Fruit fly (Drosophila melanogaster) whole organism, prepupa: ENCODE data around the gene D2hgdh.

Source experiments
- Blimp-1 ChIP-seq: fragments of 200-800 bp; sonication (Bioruptor generic); optimal IDR thresholded peaks from 3 replicates; lab custom pipeline; 2017; ENCODE audit warnings: missing biosample characterization, missing genetic modification characterization, mild to moderate bottlenecking, moderate library complexity, missing genetic modification reagents
- CG10631 ChIP-seq: fragments of 200-800 bp; sonication (Bioruptor generic); optimal IDR thresholded peaks from 2 replicates; lab custom pipeline; 2016; ENCODE audit warnings: missing biosample characterization, missing genetic modification characterization
- CG10669 ChIP-seq: fragments of 200-800 bp; sonication (Bioruptor generic); optimal IDR thresholded peaks from 3 replicates; lab custom pipeline; 2018; ENCODE audit warnings: missing biosample characterization, mild to moderate bottlenecking, missing genetic modification characterization, moderate library complexity
- CG11294 ChIP-seq: fragments of 200-800 bp; sonication (Bioruptor generic); IDR thresholded peaks from 2 replicates; pipeline ENCODE4 v1.3.6; 2022; ENCODE audit warnings: missing biosample characterization, missing genetic modification characterization
- CG11762 ChIP-seq: fragments of 200-800 bp; sonication (Bioruptor generic); optimal IDR thresholded peaks from 3 replicates; lab custom pipeline; 2016; ENCODE audit warnings: missing biosample characterization, missing genetic modification characterization; ENCODE audit not compliant: insufficient read depth
- CG11902 ChIP-seq: fragments of 200-800 bp; sonication (Bioruptor generic); optimal IDR thresholded peaks from 3 replicates; lab custom pipeline; 2016; ENCODE audit warnings: missing biosample characterization, missing genetic modification characterization
- CG15336 ChIP-seq: fragments of 200-800 bp; sonication (Bioruptor generic); IDR thresholded peaks from 2 replicates; pipeline ENCODE4 v1.3.6; 2022; ENCODE audit warnings: missing biosample characterization, missing genetic modification characterization
- CG1621 ChIP-seq: fragments of 200-800 bp; sonication (Bioruptor generic); optimal IDR thresholded peaks from 3 replicates; lab custom pipeline; 2018; ENCODE audit warnings: missing biosample characterization, mild to moderate bottlenecking, missing genetic modification characterization
- CG3032 ChIP-seq: fragments of 200-800 bp; optimal IDR thresholded peaks from 2 replicates; lab custom pipeline; 2019; ENCODE audit warnings: missing biosample characterization, mild to moderate bottlenecking, missing genetic modification characterization, moderate library complexity
- CG31627 ChIP-seq: fragments of 200-800 bp; sonication (Bioruptor generic); optimal IDR thresholded peaks from 3 replicates; lab custom pipeline; 2016; ENCODE audit warnings: missing biosample characterization, missing genetic modification characterization
- CG32006 ChIP-seq: fragments of 200-800 bp; sonication (Bioruptor generic); optimal IDR thresholded peaks from 3 replicates; lab custom pipeline; 2017; ENCODE audit warnings: missing biosample characterization, mild to moderate bottlenecking, missing genetic modification characterization
- CG34406 ChIP-seq: fragments of 200-800 bp; sonication (Bioruptor generic); optimal IDR thresholded peaks from 3 replicates; lab custom pipeline; 2016; ENCODE audit warnings: missing biosample characterization, missing genetic modification characterization
- CG3919 ChIP-seq: fragments of 200-800 bp; sonication (Bioruptor generic); optimal IDR thresholded peaks from 3 replicates; lab custom pipeline; 2016; ENCODE audit warnings: missing biosample characterization, missing genetic modification characterization
- CG6163 ChIP-seq: fragments of 200-800 bp; sonication (Bioruptor generic); IDR thresholded peaks from 3 replicates; pipeline ENCODE4 v1.3.6; 2022; ENCODE audit warnings: missing biosample characterization, missing genetic modification characterization
- CG6792 ChIP-seq: fragments of 200-800 bp; sonication (Bioruptor generic); optimal IDR thresholded peaks from 3 replicates; lab custom pipeline; 2016; ENCODE audit warnings: missing biosample characterization, missing genetic modification characterization
- CG6808 ChIP-seq: fragments of 200-800 bp; sonication (Bioruptor generic); optimal IDR thresholded peaks from 3 replicates; lab custom pipeline; 2017; ENCODE audit warnings: missing biosample characterization, missing genetic modification characterization, mild to moderate bottlenecking, moderate library complexity, missing genetic modification reagents
- CG7368 ChIP-seq: fragments of 200-800 bp; sonication (Bioruptor generic); optimal IDR thresholded peaks from 3 replicates; lab custom pipeline; 2016; ENCODE audit warnings: missing biosample characterization, missing genetic modification characterization
- CG8119 ChIP-seq: fragments of 200-800 bp; sonication (Bioruptor generic); IDR thresholded peaks from 3 replicates; pipeline ENCODE4 v1.3.6; 2022; ENCODE audit warnings: missing biosample characterization, missing genetic modification characterization
- CG8319 ChIP-seq: fragments of 200-800 bp; sonication (Bioruptor generic); optimal IDR thresholded peaks from 3 replicates; lab custom pipeline; 2016; ENCODE audit warnings: missing biosample characterization, missing genetic modification characterization
- Eip75B ChIP-seq: fragments of 200-800 bp; sonication (Bioruptor generic); optimal IDR thresholded peaks from 3 replicates; lab custom pipeline; 2016; ENCODE audit warnings: missing biosample characterization, missing genetic modification characterization
- Eip93F ChIP-seq: fragments of 200-800 bp; sonication (Bioruptor generic); optimal IDR thresholded peaks from 2 replicates; lab custom pipeline; 2016; ENCODE audit warnings: missing biosample characterization, mild to moderate bottlenecking, missing genetic modification characterization
- Ets21C ChIP-seq: fragments of 200-800 bp; sonication (Bioruptor generic); optimal IDR thresholded peaks from 3 replicates; lab custom pipeline; 2016; ENCODE audit warnings: missing biosample characterization, missing genetic modification characterization
- Ets96B ChIP-seq: fragments of 200-800 bp; optimal IDR thresholded peaks from 2 replicates; lab custom pipeline; 2019; ENCODE audit warnings: missing biosample characterization, mild to moderate bottlenecking, missing genetic modification characterization, moderate library complexity
- Gug ChIP-seq: fragments of 200-800 bp; sonication (Bioruptor generic); IDR thresholded peaks from 2 replicates; pipeline ENCODE4 v1.3.6; 2022; ENCODE audit warnings: missing biosample characterization, missing genetic modification characterization
- Hr38 ChIP-seq: sonication (Bioruptor generic); optimal IDR thresholded peaks from 2 replicates; lab custom pipeline; 2016; ENCODE audit warnings: missing biosample characterization, missing genetic modification characterization
- Hr39 ChIP-seq: fragments of 200-800 bp; sonication (Bioruptor generic); optimal IDR thresholded peaks from 2 replicates; lab custom pipeline; 2016; ENCODE audit warnings: missing biosample characterization, missing genetic modification characterization
- Hr4 ChIP-seq: fragments of 200-800 bp; sonication (Bioruptor generic); optimal IDR thresholded peaks from 3 replicates; lab custom pipeline; 2016; ENCODE audit warnings: missing biosample characterization, missing genetic modification characterization
- Lpt ChIP-seq: fragments of 200-800 bp; sonication (Bioruptor generic); optimal IDR thresholded peaks from 3 replicates; lab custom pipeline; 2016; ENCODE audit warnings: missing biosample characterization, missing genetic modification characterization
- Met ChIP-seq: fragments of 200-800 bp; sonication (Bioruptor generic); optimal IDR thresholded peaks from 3 replicates; lab custom pipeline; 2016; ENCODE audit warnings: missing biosample characterization, missing genetic modification characterization
- Smox ChIP-seq: fragments of 200-800 bp; sonication (Bioruptor generic); optimal IDR thresholded peaks from 3 replicates; lab custom pipeline; 2016; ENCODE audit warnings: missing biosample characterization, missing genetic modification characterization
- Sox102F ChIP-seq: fragments of 200-800 bp; sonication (Bioruptor generic); optimal IDR thresholded peaks from 2 replicates; lab custom pipeline; 2016; ENCODE audit warnings: missing biosample characterization, mild to moderate bottlenecking, missing genetic modification characterization
- Sox14 ChIP-seq: fragments of 200-800 bp; sonication (Bioruptor generic); optimal IDR thresholded peaks from 3 replicates; lab custom pipeline; 2016; ENCODE audit warnings: missing biosample characterization, missing genetic modification characterization
- Sox15 ChIP-seq: fragments of 200-800 bp; sonication (Bioruptor generic); optimal IDR thresholded peaks from 3 replicates; lab custom pipeline; 2016; ENCODE audit warnings: missing biosample characterization, missing genetic modification characterization
- achi ChIP-seq: fragments of 200-800 bp; sonication (Bioruptor generic); optimal IDR thresholded peaks from 3 replicates; lab custom pipeline; 2016; ENCODE audit warnings: missing biosample characterization, missing genetic modification characterization
- acj6 ChIP-seq: fragments of 200-800 bp; sonication (Bioruptor generic); optimal IDR thresholded peaks from 3 replicates; lab custom pipeline; 2016; ENCODE audit warnings: missing biosample characterization, missing genetic modification characterization
- dac ChIP-seq: fragments of 200-800 bp; sonication (Bioruptor generic); optimal IDR thresholded peaks from 2 replicates; lab custom pipeline; 2017; ENCODE audit warnings: missing biosample characterization, mild to moderate bottlenecking, missing genetic modification characterization
- dsx ChIP-seq: fragments of 200-800 bp; optimal IDR thresholded peaks from 3 replicates; lab custom pipeline; 2019; ENCODE audit warnings: missing biosample characterization, mild to moderate bottlenecking, missing genetic modification characterization, moderate library complexity; ENCODE audit not compliant: poor library complexity, severe bottlenecking
- eg ChIP-seq: fragments of 200-800 bp; sonication (Bioruptor generic); IDR thresholded peaks from 3 replicates; pipeline ENCODE4 v1.3.6; 2022; ENCODE audit warnings: missing biosample characterization, missing genetic modification characterization
- fd59A ChIP-seq: fragments of 200-800 bp; sonication (Bioruptor generic); optimal IDR thresholded peaks from 2 replicates; lab custom pipeline; 2017; ENCODE audit warnings: missing biosample characterization, mild to moderate bottlenecking, missing genetic modification characterization, missing genetic modification reagents
- fkh ChIP-seq: fragments of 200-800 bp; sonication (Bioruptor generic); optimal IDR thresholded peaks from 3 replicates; lab custom pipeline; 2017; ENCODE audit warnings: missing biosample characterization, mild to moderate bottlenecking, missing genetic modification characterization, moderate library complexity
- lz ChIP-seq: fragments of 200-800 bp; sonication (Bioruptor generic); optimal IDR thresholded peaks from 3 replicates; lab custom pipeline; 2016; ENCODE audit warnings: missing biosample characterization, missing genetic modification characterization
- net ChIP-seq: fragments of 200-800 bp; sonication (Bioruptor generic); optimal IDR thresholded peaks from 3 replicates; lab custom pipeline; 2016; ENCODE audit warnings: missing biosample characterization, missing genetic modification characterization
- salr ChIP-seq, 2 experiments: fragments of 200-800 bp; sonication (Bioruptor generic); optimal IDR thresholded peaks; 3 replicates each; lab custom pipeline; 2016 to 2018; ENCODE audit warnings: missing biosample characterization in 2 of 2, missing genetic modification characterization in 2 of 2, mild to moderate bottlenecking in 1 of 2
- spab ChIP-seq: fragments of 200-800 bp; sonication (Bioruptor generic); optimal IDR thresholded peaks from 2 replicates; lab custom pipeline; 2017; ENCODE audit warnings: missing biosample characterization, mild to moderate bottlenecking, missing genetic modification characterization, missing genetic modification reagents
- ss ChIP-seq, 2 experiments: fragments of 200-800 bp; sonication (Bioruptor generic); optimal IDR thresholded peaks; 2 replicates in 1 of 2; 3 replicates in 1 of 2; lab custom pipeline; 2017 to 2018; ENCODE audit warnings: mild to moderate bottlenecking in 2 of 2, missing biosample characterization in 2 of 2, missing genetic modification characterization in 2 of 2, moderate library complexity in 1 of 2
- svp ChIP-seq: fragments of 200-800 bp; sonication (Bioruptor generic); peaks from one replicate; lab custom pipeline; 2016; ENCODE audit warnings: missing biosample characterization, missing genetic modification characterization
- vri ChIP-seq: fragments of 200-800 bp; sonication (Bioruptor generic); optimal IDR thresholded peaks from 3 replicates; lab custom pipeline; 2016; ENCODE audit warnings: missing biosample characterization, mild to moderate bottlenecking, missing genetic modification characterization

Gene D2hgdh

DNA sequence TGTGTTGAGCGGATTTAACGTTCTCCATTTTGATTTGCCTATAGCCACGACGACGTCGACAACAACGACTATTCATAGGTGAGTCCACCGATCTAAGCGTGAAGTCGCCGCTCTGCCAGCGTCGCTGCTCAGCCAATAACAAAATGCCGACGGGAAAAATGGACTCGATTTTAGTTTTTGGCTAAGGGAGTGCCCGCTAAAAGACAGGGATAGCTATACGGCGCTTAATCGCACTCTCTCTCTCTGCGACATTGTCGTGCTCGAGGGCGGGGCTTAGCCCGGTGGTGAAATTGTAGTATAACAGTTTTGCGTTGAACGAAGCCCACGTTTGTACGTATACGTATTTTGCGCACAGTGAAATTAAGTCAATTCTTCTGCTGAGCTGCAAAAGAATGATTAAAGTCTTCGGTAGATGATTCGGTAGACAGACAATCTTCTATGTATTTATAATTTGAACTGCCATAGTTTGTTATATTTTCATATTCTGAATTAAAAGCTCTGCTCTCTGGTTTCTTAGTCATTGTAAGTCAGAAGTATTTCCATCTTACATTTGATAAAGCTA is 15.7 kb upstream of the D2hgdh start (continued):
- TF ChIP-seq spab = no peak
- no peak for TF ChIP-seq Lpt (GFP tag; lab: Kevin White, UChicago)
- TF ChIP-seq eg = peak; percentile 50; the same call in 1 of the 3 replicates
- TF ChIP-seq Sox14 (GFP tag; lab: Kevin White, UChicago) = no peak
- no peak for TF ChIP-seq CG6792 (GFP tag; lab: Kevin White, UChicago)
- no peak for TF ChIP-seq CG15336 (GFP tag; lab: Robert Waterston, UW)
- TF ChIP-seq Hr4 = no peak
- TF ChIP-seq svp (GFP tag; lab: Kevin White, UChicago) = no peak
- TF ChIP-seq CG34406 (GFP tag; lab: Kevin White, UChicago) = no peak
- no peak for TF ChIP-seq Ets21C
- no peak for TF ChIP-seq CG10631 (GFP tag; lab: Kevin White, UChicago)
- TF ChIP-seq CG6163 = peak; percentile 15; the same call in 1 of the 3 replicates

- TF ChIP-seq dsx (GFP tag; lab: Kevin White, UChicago) = peak; percentile 75
- TF ChIP-seq acj6 (GFP tag; lab: Kevin White, UChicago) = peak; percentile 80
- TF ChIP-seq lz = peak; percentile 91
- TF ChIP-seq net (GFP tag; lab: Kevin White, UChicago) = peak; percentile 77
- TF ChIP-seq Hr38 (GFP tag; lab: Kevin White, UChicago) = no peak
- TF ChIP-seq Ets96B (tag; lab: Kevin White, UChicago) = peak; percentile 83
- TF ChIP-seq CG1621 (tag; lab: Kevin White, UChicago) = peak; percentile 84
- peak; percentile 76 for TF ChIP-seq fd59A (GFP tag; lab: Kevin White, UChicago)
- TF ChIP-seq CG34406 (GFP tag; lab: Kevin White, UChicago) = peak; percentile 82
- peak; percentile 79 for TF ChIP-seq spab
- TF ChIP-seq Smox (GFP tag; lab: Kevin White, UChicago) = peak; percentile 92
- TF ChIP-seq CG8119 (GFP tag; lab: Robert Waterston, UW) = peak; percentile 80
- TF ChIP-seq Eip93F (GFP tag; lab: Kevin White, UChicago) = peak; percentile 72
- peak; percentile 92 for TF ChIP-seq Hr39 (GFP tag; lab: Kevin White, UChicago)
- TF ChIP-seq CG6808 (GFP tag; lab: Kevin White, UChicago) = peak; percentile 73
- peak; percentile 77 for TF ChIP-seq Hr4
- TF ChIP-seq Sox14 (GFP tag; lab: Kevin White, UChicago) = peak; percentile 88
- TF ChIP-seq Sox102F = peak; percentile 92
- no peak for TF ChIP-seq fkh (GFP tag; lab: Kevin White, UChicago)
- peak; percentile 51 for TF ChIP-seq Gug
- TF ChIP-seq Blimp-1 (GFP tag; lab: Kevin White, UChicago) = peak; percentile 69
- no peak for TF ChIP-seq CG11294 (GFP tag; lab: Robert Waterston, UW)
- peak; percentile 70 for TF ChIP-seq Sox15 (GFP tag; lab: Kevin White, UChicago)
- peak; percentile 82 for TF ChIP-seq Eip75B (GFP tag; lab: Kevin White, UChicago)
- peak; percentile 80 for TF ChIP-seq CG32006
- peak; percentile 88 for TF ChIP-seq vri (GFP tag; lab: Kevin White, UChicago)
- TF ChIP-seq ss (GFP tag; optimal IDR thresholded peaks at IDR 0.05; lab: Kevin White, UChicago) = peak; percentile 57 to 69
- peak; percentile 83 for TF ChIP-seq CG10631 (GFP tag; lab: Kevin White, UChicago)
- peak; percentile 90 for TF ChIP-seq Ets21C
- peak; percentile 94 for TF ChIP-seq Met
- peak; percentile 68 for TF ChIP-seq CG11762
- peak; percentile 74 for TF ChIP-seq CG7368
- TF ChIP-seq dac = peak; percentile 33
- peak; percentile 58 to 77 for TF ChIP-seq salr (GFP tag; optimal IDR thresholded peaks at IDR 0.05; lab: Kevin White, UChicago)
- peak; percentile 88 for TF ChIP-seq CG6163
- TF ChIP-seq Lpt (GFP tag; lab: Kevin White, UChicago) = peak; percentile 36
- TF ChIP-seq CG3919 (GFP tag; lab: Kevin White, UChicago) = peak; percentile 83
- TF ChIP-seq CG8319 (GFP tag; lab: Kevin White, UChicago) = peak; percentile 77
- peak; percentile 92 for TF ChIP-seq CG31627
- TF ChIP-seq CG10669 (GFP tag; lab: Kevin White, UChicago) = peak; percentile 82
- peak; percentile 84 for TF ChIP-seq CG11902 (GFP tag; lab: Kevin White, UChicago)
- TF ChIP-seq CG3032 (tag; lab: Kevin White, UChicago) = peak; percentile 78
- TF ChIP-seq achi (GFP tag; lab: Kevin White, UChicago) = peak; percentile 82
Measured at dm6 chrX:2134226-2134880, 6.9 kb upstream of the D2hgdh start.
